Worm (Caenorhabditis elegans) whole organism, midembryonic: ENCODE data around the gene F10C1.3.

Experiments used
- klf-2 ChIP-seq: fragments of 200-800 bp; sonication (Bioruptor generic); conservative IDR thresholded peaks from 2 replicates; pipeline ENCODE4 v1.3.6; 2022; ENCODE audit warnings: missing genetic modification reagents, missing genetic modification characterization, missing compliant biosample characterization
- med-1 ChIP-seq: sonication (generic microtip); optimal IDR thresholded peaks from 2 replicates; lab custom pipeline; 2017; ENCODE audit warnings: missing genetic modification characterization, mild to moderate bottlenecking, missing compliant biosample characterization, antibody characterized with exemption, missing genetic modification reagents; ENCODE audit not compliant: insufficient read depth
- ztf-29 ChIP-seq: fragments of 200-800 bp; sonication (Bioruptor generic); IDR thresholded peaks from 2 replicates; pipeline ENCODE4 v1.3.6; 2022; ENCODE audit warnings: missing genetic modification reagents, missing genetic modification characterization, missing compliant biosample characterization

DNA sequence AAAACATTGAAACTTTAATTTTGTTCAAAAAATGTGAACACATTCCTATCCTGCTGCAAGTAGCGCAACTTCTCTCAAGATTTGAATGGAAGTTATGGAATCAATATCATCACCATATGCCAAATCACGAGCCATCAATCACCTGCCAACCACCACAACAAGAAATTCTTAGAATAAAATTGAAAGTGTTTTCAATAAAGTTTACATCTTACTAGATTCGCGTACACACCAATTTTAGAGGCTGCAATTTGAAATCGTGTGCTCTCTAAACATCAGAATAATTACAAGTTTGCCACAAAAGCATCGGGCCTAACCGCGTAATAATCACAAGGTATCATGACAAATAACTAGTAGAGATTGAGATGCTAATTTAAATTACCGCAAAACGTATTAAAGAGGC, 17.3 kb upstream of the F10C1.3 start:
- no peak for TF ChIP-seq klf-2 (GFP tag; lab: Robert Waterston, UW)
- no peak for TF ChIP-seq med-1
- TF ChIP-seq ztf-29 (GFP tag; lab: Robert Waterston, UW): no peak
